Worm (Caenorhabditis elegans) whole organism, L3 larva: ENCODE data around the gene ZK637.4.

Experiments used
- R02D3.7 ChIP-seq: fragments of 150-350 bp; optimal IDR thresholded peaks from 2 replicates; lab custom pipeline; 2014; ENCODE audit warnings: missing biosample characterization, missing genetic modification characterization
- ZK546.5 ChIP-seq: sonication (generic microtip); optimal IDR thresholded peaks from 2 replicates; lab custom pipeline; 2017; ENCODE audit warnings: missing biosample characterization, missing genetic modification characterization
- aly-2 ChIP-seq: fragments of 150-350 bp; optimal IDR thresholded peaks from 2 replicates; lab custom pipeline; 2014; ENCODE audit warnings: missing biosample characterization, missing genetic modification characterization
- ama-1 ChIP-seq: fragments of 150-350 bp; optimal IDR thresholded peaks from 2 replicates; lab custom pipeline; 2018
- ceh-16 ChIP-seq: sonication (generic microtip); optimal IDR thresholded peaks from 2 replicates; lab custom pipeline; 2017; ENCODE audit warnings: missing biosample characterization, missing genetic modification characterization
- ceh-9 ChIP-seq: sonication (generic microtip); optimal IDR thresholded peaks from 2 replicates; lab custom pipeline; 2018; ENCODE audit warnings: missing biosample characterization, missing genetic modification characterization
- daf-12 ChIP-seq: fragments of 150-350 bp; optimal IDR thresholded peaks from 2 replicates; lab custom pipeline; 2014; ENCODE audit warnings: missing biosample characterization, missing genetic modification reagents, missing genetic modification characterization
- egl-27 ChIP-seq: sonication (generic microtip); optimal IDR thresholded peaks from 4 replicates; lab custom pipeline; 2017; ENCODE audit warnings: missing biosample characterization, missing genetic modification reagents, missing genetic modification characterization
- egl-5 ChIP-seq: fragments of 150-350 bp; optimal IDR thresholded peaks from 2 replicates; lab custom pipeline; 2017; ENCODE audit warnings: missing biosample characterization, missing genetic modification reagents, missing genetic modification characterization, inconsistent platforms
- elt-1 ChIP-seq: fragments of 150-350 bp; optimal IDR thresholded peaks from 2 replicates; lab custom pipeline; 2014; ENCODE audit warnings: missing biosample characterization, missing genetic modification characterization
- elt-2 ChIP-seq: sonication (generic microtip); optimal IDR thresholded peaks from 2 replicates; lab custom pipeline; 2016; ENCODE audit warnings: missing genetic modification reagents, mild to moderate bottlenecking, missing genetic modification characterization, missing compliant biosample characterization
- fkh-2 ChIP-seq: fragments of 150-350 bp; optimal IDR thresholded peaks from 2 replicates; lab custom pipeline; 2014; ENCODE audit warnings: missing biosample characterization, missing genetic modification reagents, missing genetic modification characterization
- fos-1 ChIP-seq: fragments of 150-350 bp; optimal IDR thresholded peaks from 2 replicates; lab custom pipeline; 2014; ENCODE audit warnings: missing biosample characterization, missing genetic modification characterization
- hmg-11 ChIP-seq: sonication (generic microtip); optimal IDR thresholded peaks from 2 replicates; lab custom pipeline; 2016; ENCODE audit warnings: missing genetic modification characterization, missing compliant biosample characterization
- jun-1 ChIP-seq: fragments of 150-350 bp; optimal IDR thresholded peaks from 2 replicates; lab custom pipeline; 2014; ENCODE audit warnings: missing biosample characterization, missing genetic modification reagents, missing genetic modification characterization
- lin-15B ChIP-seq: fragments of 150-350 bp; optimal IDR thresholded peaks from 2 replicates; lab custom pipeline; 2014; ENCODE audit warnings: missing biosample characterization, missing genetic modification characterization
- lin-39 ChIP-seq: fragments of 150-350 bp; optimal IDR thresholded peaks from 2 replicates; lab custom pipeline; 2018; ENCODE audit warnings: missing biosample characterization, missing genetic modification reagents, missing genetic modification characterization
- lsy-12 ChIP-seq: sonication (generic microtip); optimal IDR thresholded peaks from 2 replicates; lab custom pipeline; 2016; ENCODE audit warnings: mild to moderate bottlenecking, missing genetic modification characterization, missing compliant biosample characterization
- mdl-1 ChIP-seq: fragments of 150-350 bp; optimal IDR thresholded peaks from 2 replicates; lab custom pipeline; 2014; ENCODE audit warnings: missing biosample characterization, missing genetic modification characterization
- mml-1 ChIP-seq: fragments of 150-350 bp; sonication (generic microtip); optimal IDR thresholded peaks from 3 replicates; lab custom pipeline; 2014; ENCODE audit warnings: missing biosample characterization, missing genetic modification characterization
- nfya-1 ChIP-seq: sonication (generic microtip); optimal IDR thresholded peaks from 2 replicates; lab custom pipeline; 2017; ENCODE audit warnings: missing genetic modification characterization, mild to moderate bottlenecking, missing compliant biosample characterization, antibody characterized with exemption, moderate library complexity; ENCODE audit not compliant: insufficient read depth
- nhr-11 ChIP-seq: fragments of 150-350 bp; optimal IDR thresholded peaks from 2 replicates; lab custom pipeline; 2014; ENCODE audit warnings: missing biosample characterization, missing genetic modification characterization
- nhr-12 ChIP-seq: fragments of 150-350 bp; optimal IDR thresholded peaks from 2 replicates; lab custom pipeline; 2014; ENCODE audit warnings: missing biosample characterization, missing genetic modification characterization
- nhr-23 ChIP-seq: fragments of 150-350 bp; optimal IDR thresholded peaks from 2 replicates; lab custom pipeline; 2014; ENCODE audit warnings: missing biosample characterization, missing genetic modification reagents, missing genetic modification characterization
- nhr-25 ChIP-seq: sonication (generic microtip); optimal IDR thresholded peaks from 2 replicates; lab custom pipeline; 2017; ENCODE audit warnings: missing biosample characterization, missing genetic modification characterization
- nhr-28 ChIP-seq: fragments of 150-350 bp; optimal IDR thresholded peaks from 2 replicates; lab custom pipeline; 2014; ENCODE audit warnings: missing biosample characterization, missing genetic modification characterization
- nhr-43 ChIP-seq: sonication (generic microtip); optimal IDR thresholded peaks from 2 replicates; lab custom pipeline; 2016; ENCODE audit warnings: mild to moderate bottlenecking, missing genetic modification characterization, missing compliant biosample characterization; ENCODE audit not compliant: poor library complexity, severe bottlenecking
- nhr-77 ChIP-seq: fragments of 150-350 bp; optimal IDR thresholded peaks from 2 replicates; lab custom pipeline; 2014; ENCODE audit warnings: missing biosample characterization, missing genetic modification characterization
- pha-4 ChIP-seq: fragments of 150-350 bp; optimal IDR thresholded peaks from 2 replicates; lab custom pipeline; 2014; ENCODE audit warnings: missing biosample characterization, missing genetic modification reagents, missing genetic modification characterization
- pqm-1 ChIP-seq: fragments of 150-350 bp; optimal IDR thresholded peaks from 2 replicates; lab custom pipeline; 2017; ENCODE audit warnings: missing biosample characterization, missing genetic modification characterization, inconsistent platforms
- sea-2 ChIP-seq: fragments of 150-350 bp; sonication (generic microtip); optimal IDR thresholded peaks from 4 replicates; lab custom pipeline; 2014; ENCODE audit warnings: missing biosample characterization, missing genetic modification reagents, missing genetic modification characterization
- skn-1 ChIP-seq: fragments of 150-350 bp; optimal IDR thresholded peaks from 2 replicates; lab custom pipeline; 2014; ENCODE audit warnings: missing biosample characterization, missing genetic modification characterization
- snpc-4 ChIP-seq: fragments of 150-350 bp; optimal IDR thresholded peaks from 2 replicates; lab custom pipeline; 2014; ENCODE audit warnings: missing biosample characterization, missing genetic modification characterization
- tbx-2 ChIP-seq: sonication (generic microtip); optimal IDR thresholded peaks from 2 replicates; lab custom pipeline; 2016; ENCODE audit warnings: mild to moderate bottlenecking, missing genetic modification characterization, missing compliant biosample characterization
- zag-1 ChIP-seq: fragments of 150-350 bp; optimal IDR thresholded peaks from 2 replicates; lab custom pipeline; 2014; ENCODE audit warnings: missing biosample characterization, missing genetic modification characterization
- ztf-11 ChIP-seq: fragments of 150-350 bp; optimal IDR thresholded peaks from 2 replicates; lab custom pipeline; 2014; ENCODE audit warnings: missing biosample characterization, missing genetic modification characterization
- ztf-4 ChIP-seq: fragments of 150-350 bp; optimal IDR thresholded peaks from 2 replicates; lab custom pipeline; 2014; ENCODE audit warnings: missing biosample characterization, missing genetic modification characterization

ZK637.4 gene

DNA sequence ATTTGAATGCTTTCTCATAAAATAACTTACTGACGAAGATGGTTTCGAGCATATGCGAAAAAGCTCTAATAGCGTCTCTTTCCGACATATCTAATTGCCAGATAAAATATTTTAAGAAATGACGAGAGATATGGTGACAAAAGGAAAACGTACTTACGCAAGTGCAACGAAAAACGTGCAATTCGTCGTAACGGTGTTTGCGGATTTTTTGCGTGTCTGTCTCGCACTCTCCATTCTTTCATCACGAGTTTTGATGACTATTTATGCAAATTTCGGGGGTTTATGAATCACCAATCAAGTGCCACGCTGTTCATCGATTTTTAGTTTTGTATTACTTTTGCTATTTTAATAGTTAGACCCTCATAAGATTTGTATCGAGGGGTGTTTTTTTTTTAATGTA, 4.6 kb upstream of the ZK637.4 start, which contains the start of gene ZK637.14:
TSS of gene ZK637.14 (minus strand) at position 201 of the 400 bp plus-strand sequence.
- TF ChIP-seq lin-39 (tag; lab: Kevin White, UChicago) (peak; percentile 8), nfya-1 (tag; lab: Kevin White, UChicago) (peak; percentile 77), ztf-4 (tag; lab: Kevin White, UChicago) (no peak), elt-2 (tag; lab: Kevin White, UChicago) (peak; percentile 30), skn-1 (tag; lab: Kevin White, UChicago) (peak; percentile 92), nhr-25 (peak; percentile 22), pha-4 (tag; lab: Kevin White, UChicago) (peak; percentile 59), elt-1 (tag; lab: Kevin White, UChicago) (no peak), mml-1 (no peak), nhr-23 (tag; lab: Kevin White, UChicago) (peak; percentile 19), pqm-1 (tag; lab: Kevin White, UChicago) (peak; percentile 65), jun-1 (tag; lab: Kevin White, UChicago) (peak; percentile 41), nhr-28 (tag; lab: Kevin White, UChicago) (no peak), R02D3.7 (tag; lab: Kevin White, UChicago) (no peak), zag-1 (tag; lab: Kevin White, UChicago) (no peak), lin-15B (tag; lab: Kevin White, UChicago) (peak; percentile 49), hmg-11 (tag; lab: Kevin White, UChicago) (peak; percentile 26), snpc-4 (tag; lab: Kevin White, UChicago) (peak; percentile 47), egl-5 (tag; lab: Kevin White, UChicago) (peak; percentile 20)

DNA sequence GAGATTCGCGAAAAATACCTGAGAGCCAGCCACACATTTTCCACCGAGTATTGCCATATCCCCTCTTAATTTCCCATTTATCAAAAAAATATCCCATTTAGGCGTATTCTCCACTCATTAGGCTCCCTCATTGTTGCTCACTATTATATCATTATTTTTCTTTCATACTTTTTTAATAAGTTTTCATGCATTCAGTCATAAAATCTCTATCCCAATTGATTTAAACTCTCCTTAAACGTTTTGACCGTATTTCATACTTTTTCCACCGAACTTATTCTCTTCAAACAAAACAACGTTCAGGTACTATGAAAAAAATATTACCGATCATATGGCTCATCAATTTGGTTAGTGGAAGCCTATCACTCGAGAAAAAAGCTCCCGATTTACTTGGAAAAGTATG, 3.6 kb upstream of the ZK637.4 start, which contains the start of gene lnkn-1:
TSS of gene lnkn-1 (plus strand) at position 301 of the 400 bp plus-strand sequence.
- TF ChIP-seq pha-4 (tag; lab: Kevin White, UChicago), result no peak
- no peak for TF ChIP-seq fkh-2 (tag; lab: Kevin White, UChicago)
- no peak for TF ChIP-seq daf-12
- TF ChIP-seq ZK546.5 (tag; lab: Kevin White, UChicago), result no peak
- TF ChIP-seq tbx-2 (tag; lab: Kevin White, UChicago), result no peak
- TF ChIP-seq ceh-16 (tag; lab: Kevin White, UChicago), result no peak
- TF ChIP-seq aly-2 (tag; lab: Kevin White, UChicago), result no peak
- no peak for TF ChIP-seq nhr-28 (tag; lab: Kevin White, UChicago)
- no peak for TF ChIP-seq fos-1 (tag; lab: Kevin White, UChicago)
- no peak for TF ChIP-seq skn-1 (tag; lab: Kevin White, UChicago)
- TF ChIP-seq nhr-11 (tag; lab: Kevin White, UChicago), result no peak
- no peak for TF ChIP-seq nhr-12 (tag; lab: Kevin White, UChicago)
- TF ChIP-seq jun-1 (tag; lab: Kevin White, UChicago), result no peak
- no peak for TF ChIP-seq ceh-9 (tag; lab: Kevin White, UChicago)
- TF ChIP-seq sea-2, result no peak
- no peak for TF ChIP-seq nhr-77 (tag; lab: Kevin White, UChicago)
- TF ChIP-seq mdl-1 (tag; lab: Kevin White, UChicago), result no peak
- TF ChIP-seq snpc-4 (tag; lab: Kevin White, UChicago), result no peak

DNA sequence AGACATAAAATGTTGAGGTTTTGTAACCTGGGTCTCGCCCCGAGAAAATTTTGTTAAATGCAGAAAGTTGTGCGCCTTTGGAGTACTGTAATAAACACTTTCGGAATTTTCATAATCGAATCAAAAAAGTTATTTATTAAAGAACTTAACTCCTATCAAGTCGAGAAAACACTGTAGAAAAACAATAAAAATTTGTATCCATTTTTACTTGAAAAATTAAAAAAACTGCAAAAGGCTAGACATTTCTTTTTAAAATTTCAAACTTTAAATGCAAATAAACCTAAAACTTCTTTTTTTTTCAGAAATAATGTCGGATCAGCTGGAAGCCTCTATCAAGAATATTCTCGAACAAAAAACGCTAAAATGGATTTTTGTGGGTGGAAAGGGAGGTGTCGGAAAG, 1.2 kb downstream of the ZK637.4 start, which contains the start of gene asna-1:
TSS of gene asna-1 (plus strand) at position 301 of the 400 bp plus-strand sequence.
- no peak for TF ChIP-seq lsy-12
- TF ChIP-seq, all 47 proteins: peak for 0

DNA sequence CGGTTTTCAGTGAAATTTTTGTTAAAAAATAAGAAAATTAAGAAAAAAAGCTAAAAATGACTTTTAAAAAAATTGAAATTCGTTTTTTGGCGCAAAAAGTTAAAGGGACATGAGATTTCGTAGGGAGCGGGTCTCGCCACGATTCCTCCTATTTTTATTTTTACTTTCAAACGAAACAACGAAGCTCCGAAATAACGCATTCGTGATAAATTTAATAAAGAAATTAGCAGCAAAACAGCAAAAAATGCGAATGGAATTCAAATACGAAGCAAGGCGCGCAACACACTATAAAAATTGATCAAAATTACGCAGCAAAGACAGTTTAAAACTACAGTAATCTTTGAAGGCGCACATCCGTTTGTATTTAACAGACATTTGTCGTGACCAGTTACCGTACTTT, 6.2 kb downstream of the ZK637.4 start:
- TF ChIP-seq ama-1 (lab: Kevin White, UChicago) (no peak), nfya-1 (tag; lab: Kevin White, UChicago) (peak; percentile 69), lin-15B (tag; lab: Kevin White, UChicago) (peak; percentile 87), pha-4 (tag; lab: Kevin White, UChicago) (peak; percentile 20), hmg-11 (tag; lab: Kevin White, UChicago) (no peak), nhr-23 (tag; lab: Kevin White, UChicago) (peak; percentile 11)

DNA sequence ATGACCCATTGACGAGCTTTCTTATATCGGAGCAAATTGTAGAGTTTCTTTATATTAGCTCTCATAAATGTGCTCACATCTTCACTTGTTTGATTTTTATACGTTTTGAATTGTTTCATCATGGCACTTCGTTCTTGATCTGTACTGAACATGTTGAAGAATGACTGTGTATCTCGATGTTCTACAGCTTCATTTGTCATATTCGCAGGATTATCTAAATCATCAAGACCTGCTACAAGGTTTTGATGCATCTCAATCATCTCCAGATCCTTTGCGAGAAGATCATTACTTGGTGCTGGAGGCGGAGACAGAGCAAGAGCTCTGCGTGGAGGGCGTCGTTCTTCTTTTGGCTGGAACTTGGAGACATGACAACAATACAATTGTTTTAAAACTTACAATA, 9.7 kb downstream of the ZK637.4 start:
- no peak for TF ChIP-seq nhr-43
- TF ChIP-seq ztf-11 (tag; lab: Kevin White, UChicago), result no peak
- TF ChIP-seq ZK546.5 (tag; lab: Kevin White, UChicago), result no peak
- no peak for TF ChIP-seq nhr-23 (tag; lab: Kevin White, UChicago)
- TF ChIP-seq lin-39 (tag; lab: Kevin White, UChicago), result no peak
- TF ChIP-seq egl-27 (tag; lab: Kevin White, UChicago), result no peak
- no peak for TF ChIP-seq ztf-4 (tag; lab: Kevin White, UChicago)
